Fruit fly (Drosophila melanogaster) whole organism, embryonic: ENCODE data around the gene CG17029.

ENCODE experiments used
- Abd-B ChIP-seq: fragments of 200-800 bp; sonication (Bioruptor generic); optimal IDR thresholded peaks from 2 replicates; lab custom pipeline; 2018; ENCODE audit warnings: missing biosample characterization, mild to moderate bottlenecking, missing genetic modification characterization, moderate library complexity
- Awh ChIP-seq: fragments of 200-800 bp; sonication (Bioruptor generic); IDR thresholded peaks from 2 replicates; pipeline ENCODE4, ENCODE4 v1.3.6; 2022; ENCODE audit warnings: missing biosample characterization, missing genetic modification characterization
- B-H1 ChIP-seq: fragments of 200-800 bp; sonication (Bioruptor generic); IDR thresholded peaks from 3 replicates; pipeline ENCODE4 v1.3.6; 2022; ENCODE audit warnings: missing biosample characterization, missing genetic modification characterization
- C15 ChIP-seq: fragments of 200-800 bp; sonication (Bioruptor generic); IDR thresholded peaks from 3 replicates; pipeline ENCODE4 v1.3.6; 2022; ENCODE audit warnings: missing biosample characterization, missing genetic modification characterization
- CG10462 ChIP-seq: fragments of 200-800 bp; sonication (Bioruptor generic); optimal IDR thresholded peaks from 2 replicates; lab custom pipeline; 2016; ENCODE audit warnings: missing biosample characterization, missing genetic modification characterization
- CG10543 ChIP-seq: fragments of 200-800 bp; sonication (Bioruptor generic); optimal IDR thresholded peaks from 3 replicates; lab custom pipeline; 2017; ENCODE audit warnings: missing biosample characterization, mild to moderate bottlenecking, missing genetic modification characterization, moderate library complexity
- CG12236 ChIP-seq: fragments of 200-800 bp; sonication (Bioruptor generic); optimal IDR thresholded peaks from 2 replicates; lab custom pipeline; 2016; ENCODE audit warnings: missing biosample characterization, missing genetic modification characterization
- CG13775 ChIP-seq: fragments of 200-800 bp; sonication (Bioruptor generic); optimal IDR thresholded peaks from 3 replicates; lab custom pipeline; 2017; ENCODE audit warnings: missing biosample characterization, mild to moderate bottlenecking, missing genetic modification characterization
- CG14965 ChIP-seq: fragments of 200-800 bp; sonication (Bioruptor generic); optimal IDR thresholded peaks from 2 replicates; lab custom pipeline; 2016; ENCODE audit warnings: missing biosample characterization, missing genetic modification characterization, borderline replicate concordance
- CG1529 ChIP-seq: fragments of 200-800 bp; sonication (Bioruptor generic); optimal IDR thresholded peaks from 3 replicates; lab custom pipeline; 2018; ENCODE audit warnings: missing biosample characterization, missing genetic modification characterization
- CG1647 ChIP-seq: fragments of 200-800 bp; sonication (Bioruptor generic); optimal IDR thresholded peaks from 3 replicates; lab custom pipeline; 2016; ENCODE audit warnings: missing biosample characterization, missing genetic modification characterization
- CG17359 ChIP-seq: fragments of 200-800 bp; sonication (Bioruptor generic); optimal IDR thresholded peaks from 3 replicates; lab custom pipeline; 2018; ENCODE audit warnings: missing biosample characterization, mild to moderate bottlenecking, missing genetic modification characterization, moderate library complexity
- CG2116 ChIP-seq: fragments of 200-800 bp; sonication (Bioruptor generic); optimal IDR thresholded peaks from 3 replicates; lab custom pipeline; 2018; ENCODE audit warnings: missing biosample characterization, mild to moderate bottlenecking, missing genetic modification characterization
- CG30020 ChIP-seq: fragments of 200-800 bp; optimal IDR thresholded peaks from 2 replicates; lab custom pipeline; 2019; ENCODE audit warnings: missing biosample characterization, mild to moderate bottlenecking, missing genetic modification characterization, moderate library complexity
- CG7556 ChIP-seq: fragments of 200-800 bp; sonication (Bioruptor generic); optimal IDR thresholded peaks from 2 replicates; lab custom pipeline; 2017; ENCODE audit warnings: missing biosample characterization, mild to moderate bottlenecking, missing genetic modification characterization
- CG7786 ChIP-seq: fragments of 200-800 bp; sonication (Bioruptor generic); optimal IDR thresholded peaks from 2 replicates; lab custom pipeline; 2016; ENCODE audit warnings: missing biosample characterization, missing genetic modification characterization
- CG8388 ChIP-seq: fragments of 200-800 bp; sonication (Bioruptor generic); optimal IDR thresholded peaks from 2 replicates; lab custom pipeline; 2019; ENCODE audit warnings: missing biosample characterization, mild to moderate bottlenecking, missing genetic modification characterization, moderate library complexity
- CG9609 ChIP-seq: fragments of 200-800 bp; sonication (Bioruptor generic); optimal IDR thresholded peaks from 3 replicates; lab custom pipeline; 2016; ENCODE audit warnings: missing biosample characterization, missing genetic modification characterization
- Chrac-16 ChIP-seq: fragments of 200-800 bp; sonication (Bioruptor generic); optimal IDR thresholded peaks from 3 replicates; lab custom pipeline; 2016; ENCODE audit warnings: missing biosample characterization, missing genetic modification characterization
- Dll ChIP-seq: fragments of 200-800 bp; sonication (Bioruptor generic); IDR thresholded peaks from 4 replicates; pipeline ENCODE4 v1.3.6; 2022; ENCODE audit warnings: missing biosample characterization, missing genetic modification characterization; ENCODE audit not compliant: partially characterized antibody
- Doc2 ChIP-seq: fragments of 200-800 bp; sonication (Bioruptor generic); IDR thresholded peaks from 2 replicates; pipeline ENCODE4 v1.3.6; 2022; ENCODE audit warnings: missing biosample characterization, missing genetic modification characterization
- E2f2 ChIP-seq: fragments of 200-800 bp; sonication (Bioruptor generic); IDR thresholded peaks from 2 replicates; pipeline ENCODE4 v1.3.6; 2022; ENCODE audit warnings: missing biosample characterization, missing genetic modification characterization
- H2.0 ChIP-seq: fragments of 200-800 bp; sonication (Bioruptor generic); IDR thresholded peaks from 2 replicates; pipeline ENCODE4 v1.3.6; 2022; ENCODE audit warnings: missing biosample characterization, missing genetic modification characterization
- Hr78 ChIP-seq, 2 experiments: fragments of 200-800 bp in 1 of 2; fragments of >200 bp in 1 of 2; sonication (Bioruptor generic) in 1 of 2; optimal IDR thresholded peaks; 2 replicates each; lab custom pipeline; 2017 to 2019; ENCODE audit warnings: missing biosample characterization in 2 of 2, missing genetic modification characterization in 2 of 2, mild to moderate bottlenecking in 1 of 2, moderate library complexity in 1 of 2
- MTF-1 ChIP-seq: fragments of 200-800 bp; sonication (Bioruptor generic); optimal IDR thresholded peaks from 2 replicates; lab custom pipeline; 2018; ENCODE audit warnings: missing biosample characterization, mild to moderate bottlenecking, missing genetic modification characterization, borderline replicate concordance
- Optix ChIP-seq: fragments of 200-800 bp; sonication (Bioruptor generic); IDR thresholded peaks from 3 replicates; pipeline ENCODE4 v1.3.6; 2022; ENCODE audit warnings: missing biosample characterization, missing genetic modification characterization
- PHDP ChIP-seq: fragments of 200-800 bp; sonication (Bioruptor generic); optimal IDR thresholded peaks from 3 replicates; lab custom pipeline; 2018; ENCODE audit warnings: missing biosample characterization, mild to moderate bottlenecking, missing genetic modification characterization, moderate library complexity
- Ravus ChIP-seq: fragments of 200-800 bp; sonication (Bioruptor generic); IDR thresholded peaks from 2 replicates; pipeline ENCODE4 v1.3.6; 2022; ENCODE audit warnings: missing biosample characterization, missing genetic modification characterization
- Rfx ChIP-seq: fragments of 200-800 bp; sonication (Bioruptor generic); IDR thresholded peaks from 2 replicates; pipeline ENCODE4 v1.3.6; 2022; ENCODE audit warnings: missing biosample characterization, missing genetic modification characterization
- Sry-δ ChIP-seq: fragments of 200-800 bp; sonication (Bioruptor generic); optimal IDR thresholded peaks from 2 replicates; lab custom pipeline; 2016; ENCODE audit warnings: missing biosample characterization, missing genetic modification characterization
- Tbp ChIP-seq: fragments of >200 bp; optimal IDR thresholded peaks from 2 replicates; lab custom pipeline; 2018; ENCODE audit warnings: missing biosample characterization, missing genetic modification characterization
- Xrp1 ChIP-seq: fragments of 200-800 bp; sonication (Bioruptor generic); IDR thresholded peaks from 2 replicates; pipeline ENCODE4 v1.3.6; 2022; ENCODE audit warnings: missing biosample characterization, missing genetic modification characterization
- ab ChIP-seq: fragments of 200-800 bp; sonication (Bioruptor generic); optimal IDR thresholded peaks from 2 replicates; lab custom pipeline; 2016; ENCODE audit warnings: missing biosample characterization, missing genetic modification characterization
- cg ChIP-seq: fragments of 200-800 bp; sonication (Bioruptor generic); optimal IDR thresholded peaks from 3 replicates; lab custom pipeline; 2019; ENCODE audit warnings: missing biosample characterization, mild to moderate bottlenecking, missing genetic modification characterization, moderate library complexity
- chinmo ChIP-seq: fragments of 200-800 bp; sonication (Bioruptor generic); IDR thresholded peaks from 4 replicates; pipeline ENCODE4 v1.3.6; 2022; ENCODE audit warnings: missing biosample characterization, missing genetic modification characterization; ENCODE audit not compliant: partially characterized antibody
- dimm ChIP-seq: fragments of 200-800 bp; sonication (Bioruptor generic); IDR thresholded peaks from 2 replicates; pipeline ENCODE4 v1.3.6; 2022; ENCODE audit warnings: missing biosample characterization, missing genetic modification characterization
- dysf ChIP-seq: fragments of 200-800 bp; sonication (Bioruptor generic); IDR thresholded peaks from 3 replicates; pipeline ENCODE4 v1.3.6; 2022; ENCODE audit warnings: missing biosample characterization, missing genetic modification characterization
- emc ChIP-seq: fragments of 200-800 bp; sonication (Bioruptor generic); optimal IDR thresholded peaks from 2 replicates; lab custom pipeline; 2016; ENCODE audit warnings: missing biosample characterization, missing genetic modification characterization
- ems ChIP-seq: fragments of 200-800 bp; sonication (Bioruptor generic); optimal IDR thresholded peaks from 3 replicates; lab custom pipeline; 2016; ENCODE audit warnings: missing biosample characterization, missing genetic modification characterization
- fd64A ChIP-seq: fragments of 200-800 bp; sonication (Bioruptor generic); optimal IDR thresholded peaks from 3 replicates; lab custom pipeline; 2018; ENCODE audit warnings: missing biosample characterization, mild to moderate bottlenecking, missing genetic modification characterization
- gcm ChIP-seq: fragments of 200-800 bp; sonication (Bioruptor generic); optimal IDR thresholded peaks from 2 replicates; lab custom pipeline; 2019; ENCODE audit warnings: missing biosample characterization, mild to moderate bottlenecking, missing genetic modification characterization, moderate library complexity
- gfzf ChIP-seq: fragments of 200-800 bp; sonication (Bioruptor generic); optimal IDR thresholded peaks from 2 replicates; lab custom pipeline; 2016; ENCODE audit warnings: missing biosample characterization, mild to moderate bottlenecking, missing genetic modification characterization, moderate library complexity
- gt ChIP-seq: fragments of 200-800 bp; sonication (Bioruptor generic); IDR thresholded peaks from 2 replicates; pipeline ENCODE4 v1.3.6; 2022; ENCODE audit warnings: missing biosample characterization, missing genetic modification characterization
- ind ChIP-seq: fragments of 200-800 bp; sonication (Bioruptor generic); optimal IDR thresholded peaks from 3 replicates; lab custom pipeline; 2016; ENCODE audit warnings: missing biosample characterization, missing genetic modification characterization
- maf-S ChIP-seq: fragments of 200-800 bp; sonication (Bioruptor generic); optimal IDR thresholded peaks from 2 replicates; lab custom pipeline; 2016; ENCODE audit warnings: missing biosample characterization, missing genetic modification characterization
- nerfin-1 ChIP-seq: fragments of 200-800 bp; sonication (Bioruptor generic); optimal IDR thresholded peaks from 3 replicates; lab custom pipeline; 2019; ENCODE audit warnings: missing biosample characterization, mild to moderate bottlenecking, missing genetic modification characterization, moderate library complexity
- p53 ChIP-seq: fragments of 200-800 bp; sonication (Bioruptor generic); optimal IDR thresholded peaks from 2 replicates; lab custom pipeline; 2016; ENCODE audit warnings: missing biosample characterization, missing genetic modification characterization
- pnt ChIP-seq: fragments of 200-800 bp; sonication (Bioruptor generic); optimal IDR thresholded peaks from 3 replicates; lab custom pipeline; 2016; ENCODE audit warnings: missing biosample characterization, missing genetic modification characterization
- pros ChIP-seq: fragments of 200-800 bp; sonication (Bioruptor generic); optimal IDR thresholded peaks from 3 replicates; lab custom pipeline; 2019; ENCODE audit warnings: missing biosample characterization, mild to moderate bottlenecking, missing genetic modification characterization, moderate library complexity
- rib ChIP-seq: fragments of 200-800 bp; sonication (Bioruptor generic); IDR thresholded peaks from 2 replicates; pipeline ENCODE4 v1.3.6; 2022; ENCODE audit warnings: missing biosample characterization, missing genetic modification characterization
- sens ChIP-seq: fragments of 200-800 bp; sonication (Bioruptor generic); peaks from one replicate; lab custom pipeline; 2016; ENCODE audit warnings: missing biosample characterization, missing genetic modification characterization
- sens-2 ChIP-seq: fragments of 200-800 bp; sonication (Bioruptor generic); IDR thresholded peaks from 2 replicates; pipeline ENCODE4 v1.3.6; 2022; ENCODE audit warnings: missing biosample characterization, missing genetic modification characterization

Gene CG17029

dm6 chr3L:15940823-15941222 lies 35.8 kb upstream of the CG17029 start (continued):
- peak; percentile 56 for TF ChIP-seq CG1647 (GFP tag; lab: Kevin White, UChicago)
- TF ChIP-seq dysf (GFP tag; lab: Robert Waterston, UW), result peak; percentile 79
- peak; percentile 52; the same call in 1 of the 3 replicates for TF ChIP-seq Optix
- TF ChIP-seq CG8388, result peak; percentile 62
- TF ChIP-seq Doc2, result no peak
- no peak for TF ChIP-seq Rfx (GFP tag; lab: Robert Waterston, UW)
- no peak for TF ChIP-seq Sry-δ (GFP tag; lab: Kevin White, UChicago)
- TF ChIP-seq CG7556 (GFP tag; lab: Kevin White, UChicago), result peak; percentile 16
- no peak for TF ChIP-seq chinmo
- TF ChIP-seq H2.0 (GFP tag; lab: Robert Waterston, UW), result 0 out of 2 replicates have a peak, but pooled peaks have one; percentile 36
- TF ChIP-seq CG7786 (GFP tag; lab: Kevin White, UChicago), result no peak
- TF ChIP-seq gt (GFP tag; lab: Robert Waterston, UW), result peak; percentile 48; the same call in 1 of the 2 replicates
- TF ChIP-seq MTF-1 (GFP tag; lab: Kevin White, UChicago), result peak; percentile 4
- no peak for TF ChIP-seq CG2116 (GFP tag; lab: Kevin White, UChicago)
- TF ChIP-seq gcm (GFP tag; lab: Kevin White, UChicago), result peak; percentile 49
- TF ChIP-seq C15, result no peak
- TF ChIP-seq CG17359 (tag; lab: Kevin White, UChicago), result peak; percentile 90
- no peak for TF ChIP-seq CG30020 (tag; lab: Kevin White, UChicago)
- TF ChIP-seq sens-2 (GFP tag; lab: Robert Waterston, UW), result peak; percentile 61
- TF ChIP-seq Hr78 (GFP tag; optimal IDR thresholded peaks at IDR 0.05; lab: Kevin White, UChicago), result no peak
- TF ChIP-seq gfzf (GFP tag; lab: Kevin White, UChicago), result no peak
- TF ChIP-seq Ravus (GFP tag; lab: Robert Waterston, UW), result peak; percentile 14
- no peak for TF ChIP-seq CG10543 (GFP tag; lab: Kevin White, UChicago)
- peak; percentile 66; the same call in 1 of the 2 replicates for TF ChIP-seq Awh (GFP tag; lab: Robert Waterston, UW)
- peak; percentile 52 for TF ChIP-seq ems (GFP tag; lab: Kevin White, UChicago)
- TF ChIP-seq p53 (GFP tag; lab: Kevin White, UChicago), result no peak
- TF ChIP-seq CG1529, result peak; percentile 65
- TF ChIP-seq pnt, result peak; percentile 7
- peak; percentile 74 for TF ChIP-seq Xrp1
- TF ChIP-seq CG12236 (GFP tag; lab: Kevin White, UChicago), result peak; percentile 11
- TF ChIP-seq PHDP (tag; lab: Kevin White, UChicago), result peak; percentile 67
- peak; percentile 93 for TF ChIP-seq sens (GFP tag; lab: Kevin White, UChicago)
- TF ChIP-seq CG10462 (GFP tag; lab: Kevin White, UChicago), result peak; percentile 26
- TF ChIP-seq ab (GFP tag; lab: Kevin White, UChicago), result no peak
- peak; percentile 40; the same call in 1 of the 2 replicates for TF ChIP-seq E2f2
- no peak for TF ChIP-seq emc (GFP tag; lab: Kevin White, UChicago)
- no peak for TF ChIP-seq nerfin-1 (tag; lab: Kevin White, UChicago)
- no peak for TF ChIP-seq fd64A
- peak; percentile 35; the same call in 2 of the 3 replicates for TF ChIP-seq B-H1 (GFP tag; lab: Robert Waterston, UW)
- TF ChIP-seq Abd-B, result peak; percentile 56
- TF ChIP-seq dimm (GFP tag; lab: Robert Waterston, UW), result peak; percentile 63
- TF ChIP-seq CG14965, result no peak
- no peak for TF ChIP-seq cg
- TF ChIP-seq Tbp (GFP tag; lab: Kevin White, UChicago), result no peak
- peak; percentile 25 for TF ChIP-seq CG9609 (GFP tag; lab: Kevin White, UChicago)
- TF ChIP-seq CG13775 (GFP tag; lab: Kevin White, UChicago), result no peak
- peak; percentile 30 for TF ChIP-seq Chrac-16 (GFP tag; lab: Kevin White, UChicago)
- TF ChIP-seq Dll (GFP tag; lab: Robert Waterston, UW), result no peak
- no peak for TF ChIP-seq rib (GFP tag; lab: Robert Waterston, UW)
- no peak for TF ChIP-seq pros (GFP tag; lab: Kevin White, UChicago)
- TF ChIP-seq maf-S (GFP tag; lab: Kevin White, UChicago), result no peak
- TF ChIP-seq ind (GFP tag; lab: Kevin White, UChicago), result peak; percentile 52
